Fruit fly (Drosophila melanogaster): ENCODE results near the gene CG33764.

The CG33764 gene

dm6 chr3L:4286784-4287183 is 19.5 kb upstream of the CG33764 start, which contains the start of gene TfIIEbeta (continued):
- TF ChIP-seq PHDP (tag; optimal IDR thresholded peaks at IDR 0.05) (peak; percentile 36), CG12659 (GFP tag; optimal IDR thresholded peaks at IDR 0.05) (peak; percentile 40), CG15696 (tag; optimal IDR thresholded peaks at IDR 0.05) (no peak), Eip74EF (GFP tag; optimal IDR thresholded peaks at IDR 0.05) (no peak), sob (GFP tag; IDR thresholded peaks at IDR 0.05) (no peak), CG17568 (GFP tag; optimal IDR thresholded peaks at IDR 0.05) (no peak), stwl (tag; optimal IDR thresholded peaks at IDR 0.05) (peak; percentile 59), CG14050 (GFP tag; IDR thresholded peaks at IDR 0.05) (peak; percentile 24; the same call in 1 of the 3 replicates), CG4820 (GFP tag; optimal IDR thresholded peaks at IDR 0.05) (no peak), CG4328 (GFP tag; optimal IDR thresholded peaks at IDR 0.05) (no peak), Xrp1 (GFP tag; IDR thresholded peaks at IDR 0.05) (peak; percentile 52; the same call in 1 of the 2 replicates), stc (GFP tag; IDR thresholded peaks at IDR 0.05) (peak; percentile 7; the same call in 1 of the 2 replicates), CG34422 (GFP tag; IDR thresholded peaks at IDR 0.05) (no peak; the same call in 2 of the 3 replicates), CG12744 (GFP tag; optimal IDR thresholded peaks at IDR 0.05) (no peak), gcm (GFP tag; optimal IDR thresholded peaks at IDR 0.05) (no peak), nerfin-2 (GFP tag; IDR thresholded peaks at IDR 0.05; ENCODE audit: partially characterized antibody) (no peak), CG6765 (GFP tag; optimal IDR thresholded peaks at IDR 0.05) (no peak), CG16813 (GFP tag; IDR thresholded peaks at IDR 0.05; ENCODE audit: partially characterized antibody) (no peak), CG8765 (GFP tag; IDR thresholded peaks at IDR 0.05) (no peak), Doc2 (GFP tag; IDR thresholded peaks at IDR 0.05) (no peak), unpg (GFP tag; optimal IDR thresholded peaks at IDR 0.05) (peak; percentile 38), CG9437 (GFP tag; optimal IDR thresholded peaks at IDR 0.05) (peak; percentile 6), CG17829 (tag; optimal IDR thresholded peaks at IDR 0.05) (peak; percentile 29), repo (GFP tag; optimal IDR thresholded peaks at IDR 0.05) (no peak), insv (GFP tag; optimal IDR thresholded peaks at IDR 0.05) (peak in 1 of 2 experiments; percentile 7), CG4707 (GFP tag; optimal IDR thresholded peaks at IDR 0.05) (no peak), CG11398 (GFP tag; optimal IDR thresholded peaks at IDR 0.05) (no peak), CG17328 (GFP tag; IDR thresholded peaks at IDR 0.05) (no peak), toy (GFP tag; IDR thresholded peaks at IDR 0.05) (no peak), nom (GFP tag; optimal IDR thresholded peaks at IDR 0.05) (peak; percentile 16), CG4854 (GFP tag; optimal IDR thresholded peaks at IDR 0.05) (no peak), Ravus (GFP tag; IDR thresholded peaks at IDR 0.05) (no peak), CG8290 (GFP tag; optimal IDR thresholded peaks at IDR 0.05) (no peak), CG8290 (tag; optimal IDR thresholded peaks at IDR 0.05) (no peak), tgo (GFP tag; IDR thresholded peaks at IDR 0.05) (peak; percentile 28; the same call in 1 of the 3 replicates), CG7357 (GFP tag; IDR thresholded peaks at IDR 0.05) (no peak), prd (optimal IDR thresholded peaks at IDR 0.05) (no peak), prd (GFP tag; IDR thresholded peaks at IDR 0.05) (peak; percentile 18; the same call in 1 of the 3 replicates), CG10321 (GFP tag; IDR thresholded peaks at IDR 0.05) (no peak), CG1233 (GFP tag; optimal IDR thresholded peaks at IDR 0.05) (peak; percentile 37), CG18619 (GFP tag; optimal IDR thresholded peaks at IDR 0.05) (no peak), B-H2 (GFP tag; optimal IDR thresholded peaks at IDR 0.05) (peak; percentile 26), HLH54F (GFP tag; optimal IDR thresholded peaks at IDR 0.05) (no peak), CG9817 (tag; optimal IDR thresholded peaks at IDR 0.05) (no peak), CG18262 (tag; optimal IDR thresholded peaks at IDR 0.05) (peak; percentile 31), dmrt11E (tag; optimal IDR thresholded peaks at IDR 0.05) (peak; percentile 23), CG14667 (GFP tag; IDR thresholded peaks at IDR 0.05) (no peak), CG2712 (tag; optimal IDR thresholded peaks at IDR 0.05) (peak; percentile 32), CG16815 (GFP tag; optimal IDR thresholded peaks at IDR 0.05) (no peak), ac (GFP tag; optimal IDR thresholded peaks at IDR 0.05) (no peak), CG9215 (GFP tag; IDR thresholded peaks at IDR 0.05) (no peak), psq (GFP tag; optimal IDR thresholded peaks at IDR 0.05) (no peak)
